Fruit fly (Drosophila melanogaster): Measurements from ENCODE around the gene CG32081.

Gene CG32081

dm6 chr3L:11047877-11048276 lies 20.5 kb downstream of the CG32081 start (continued):
- TF ChIP-seq CG11456 (GFP tag; IDR thresholded peaks at IDR 0.05) (peak; percentile 96), CG11085 (GFP tag; IDR thresholded peaks at IDR 0.05) (peak; percentile 69; the same call in 1 of the 2 replicates), CG13624 (GFP tag; optimal IDR thresholded peaks at IDR 0.05) (peak; percentile 69), inv (GFP tag; IDR thresholded peaks at IDR 0.05; ENCODE audit: partially characterized antibody) (no peak), gcm2 (GFP tag; optimal IDR thresholded peaks at IDR 0.05) (no peak), Trl (optimal IDR thresholded peaks at IDR 0.05) (no peak), Trl (GFP tag; optimal IDR thresholded peaks at IDR 0.05) (peak; percentile 82), CG12391 (tag; optimal IDR thresholded peaks at IDR 0.05) (peak; percentile 50), sim (GFP tag; IDR thresholded peaks at IDR 0.05) (no peak), CG13123 (GFP tag; optimal IDR thresholded peaks at IDR 0.05) (no peak), CG15696 (tag; optimal IDR thresholded peaks at IDR 0.05) (peak; percentile 79), nerfin-1 (tag; optimal IDR thresholded peaks at IDR 0.05) (peak; percentile 43), CG9932 (GFP tag; IDR thresholded peaks at IDR 0.05) (peak; percentile 84), sr (GFP tag; IDR thresholded peaks at IDR 0.05) (peak; percentile 82; the same call in 2 of the 3 replicates), yki (optimal IDR thresholded peaks at IDR 0.05) (no peak), CG8388 (GFP tag; optimal IDR thresholded peaks at IDR 0.05) (peak; percentile 50), gsb (GFP tag; IDR thresholded peaks at IDR 0.05) (peak; percentile 68), CG30403 (GFP tag; optimal IDR thresholded peaks at IDR 0.05) (peak; percentile 82), Myb (GFP tag; optimal IDR thresholded peaks at IDR 0.05) (peak; percentile 96), CG8359 (GFP tag; optimal IDR thresholded peaks at IDR 0.05; ENCODE audit: borderline replicate concordance) (no peak), CG11696 (GFP tag; IDR thresholded peaks at IDR 0.05) (no peak), vfl (GFP tag; optimal IDR thresholded peaks at IDR 0.05) (peak; percentile 32), CG31365 (tag; optimal IDR thresholded peaks at IDR 0.05) (peak; percentile 59), zfh1 (GFP tag; IDR thresholded peaks at IDR 0.05) (peak; percentile 84), knrl (GFP tag; IDR thresholded peaks at IDR 0.05; ENCODE audit: partially characterized antibody) (peak; percentile 32; the same call in 1 of the 3 replicates), CG15479 (GFP tag; optimal IDR thresholded peaks at IDR 0.05) (no peak), chm (GFP tag; IDR thresholded peaks at IDR 0.05) (peak; percentile 77), ERR (GFP tag; optimal IDR thresholded peaks at IDR 0.05) (peak; percentile 22), CG34422 (GFP tag; IDR thresholded peaks at IDR 0.05) (peak; percentile 79; the same call in 2 of the 3 replicates), CG4617 (GFP tag; optimal IDR thresholded peaks at IDR 0.05; ENCODE audit: borderline replicate concordance) (peak; percentile 45), CoRest (tag; optimal IDR thresholded peaks at IDR 0.05) (peak; percentile 69), maf-S (GFP tag; optimal IDR thresholded peaks at IDR 0.05) (peak; percentile 64), CG15073 (GFP tag; optimal IDR thresholded peaks at IDR 0.05) (no peak), esg (GFP tag; conservative IDR thresholded peaks at IDR 0.05) (no peak), CG3281 (GFP tag; optimal IDR thresholded peaks at IDR 0.05) (peak; percentile 7), az2 (GFP tag; optimal IDR thresholded peaks at IDR 0.05) (peak; percentile 79), wdn (GFP tag; IDR thresholded peaks at IDR 0.05) (no peak), cas (GFP tag; IDR thresholded peaks at IDR 0.05) (no peak), trh (GFP tag; optimal IDR thresholded peaks at IDR 0.05) (peak; percentile 28), gt (GFP tag; IDR thresholded peaks at IDR 0.05) (no peak), CG6683 (GFP tag; optimal IDR thresholded peaks at IDR 0.05) (no peak), CG11093 (GFP tag; IDR thresholded peaks at IDR 0.05) (peak; percentile 50; the same call in 2 of the 3 replicates), CG10147 (GFP tag; optimal IDR thresholded peaks at IDR 0.05) (no peak), CG1233 (GFP tag; optimal IDR thresholded peaks at IDR 0.05) (peak; percentile 68), CG8089 (GFP tag; optimal IDR thresholded peaks at IDR 0.05) (peak; percentile 91), CG16813 (GFP tag; IDR thresholded peaks at IDR 0.05; ENCODE audit: partially characterized antibody) (no peak), psq (GFP tag; optimal IDR thresholded peaks at IDR 0.05) (peak; percentile 6), Pdp1 (GFP tag; optimal IDR thresholded peaks at IDR 0.05) (peak; percentile 71 to 80), dmrt99B (tag; optimal IDR thresholded peaks at IDR 0.05) (peak; percentile 54), ken (GFP tag; IDR thresholded peaks at IDR 0.05) (peak; percentile 80; the same call in 2 of the 3 replicates), BtbVII (GFP tag; optimal IDR thresholded peaks at IDR 0.05) (peak; percentile 24), CG7786 (GFP tag; optimal IDR thresholded peaks at IDR 0.05) (peak; percentile 65)

Measured in whole organism, embryonic.